Worm (Caenorhabditis elegans): ENCODE measurements around the gene tbx-2.

- TF ChIP-seq ceh-9 (tag; optimal IDR thresholded peaks at IDR 0.05) = no peak
- TF ChIP-seq odd-2 (tag; optimal IDR thresholded peaks at IDR 0.05) = no peak
- TF ChIP-seq ceh-48 (tag; optimal IDR thresholded peaks at IDR 0.05) = no peak
- TF ChIP-seq F13H6.1 (tag; optimal IDR thresholded peaks at IDR 0.05) = no peak
- no peak for TF ChIP-seq elt-2 (tag; optimal IDR thresholded peaks at IDR 0.05)
- no peak for TF ChIP-seq ceh-24 (tag; optimal IDR thresholded peaks at IDR 0.05)
Observed at ce11 chrIII:5140559-5140958, 4.5 kb upstream of the tbx-2 start.
